Fruit fly (Drosophila melanogaster): ENCODE results near the gene Ttc26.

DNA sequence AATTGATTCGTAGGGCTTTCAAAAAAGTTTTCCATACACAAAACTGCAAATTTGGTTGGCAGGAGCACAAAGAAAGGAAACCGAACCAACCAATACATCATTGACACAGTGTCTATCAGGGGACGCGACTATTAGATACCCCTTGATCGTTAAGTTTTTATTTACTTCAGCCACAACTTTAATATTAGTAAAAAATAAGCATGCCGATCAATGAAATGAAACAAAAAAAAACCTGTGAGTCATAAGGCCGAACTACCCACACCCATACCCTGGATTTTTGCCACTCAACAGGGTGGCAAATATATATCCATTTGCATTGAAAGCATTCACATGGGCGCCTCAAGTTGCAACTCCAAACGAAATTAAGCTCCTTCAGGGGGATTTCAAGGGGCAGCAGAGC is 42.1 kb downstream of the Ttc26 start:
- TF ChIP-seq Ets98B (GFP tag; IDR thresholded peaks at IDR 0.05) (peak; percentile 64), EcR (GFP tag; optimal IDR thresholded peaks at IDR 0.05) (no peak), fd96Ca (GFP tag; IDR thresholded peaks at IDR 0.05) (peak; percentile 54; the same call in 1 of the 3 replicates), CG10348 (GFP tag; IDR thresholded peaks at IDR 0.05) (no peak), Pif1A (GFP tag; optimal IDR thresholded peaks at IDR 0.05) (peak; percentile 42), Snoo (tag; optimal IDR thresholded peaks at IDR 0.05) (no peak), gl (tag; optimal IDR thresholded peaks at IDR 0.05) (no peak), CG9948 (tag; optimal IDR thresholded peaks at IDR 0.05) (peak; percentile 19), rn (GFP tag; IDR thresholded peaks at IDR 0.05) (no peak), Pif1B (GFP tag; optimal IDR thresholded peaks at IDR 0.05) (peak; percentile 5), CG4496 (GFP tag; IDR thresholded peaks at IDR 0.05) (peak; percentile 72; the same call in 2 of the 3 replicates), CG12605 (GFP tag; IDR thresholded peaks at IDR 0.05) (no peak), CG8159 (tag; optimal IDR thresholded peaks at IDR 0.05) (no peak)

Data from whole organism, pupa.